Fruit fly (Drosophila melanogaster) whole organism, wandering third instar larva: ENCODE results near the gene CG42676.

Source experiments
- Abd-B ChIP-seq: fragments of >200 bp; optimal IDR thresholded peaks from 2 replicates; lab custom pipeline; 2017; ENCODE audit warnings: missing biosample characterization, missing genetic modification characterization
- CG32264 ChIP-seq: fragments of 200-800 bp; sonication (Bioruptor generic); optimal IDR thresholded peaks from 2 replicates; lab custom pipeline; 2016; ENCODE audit warnings: missing biosample characterization, missing genetic modification characterization
- CG9705 ChIP-seq: fragments of 200-800 bp; sonication (Bioruptor generic); optimal IDR thresholded peaks from 2 replicates; lab custom pipeline; 2018; ENCODE audit warnings: missing biosample characterization, mild to moderate bottlenecking, missing genetic modification characterization
- CrebA ChIP-seq: fragments of 200-800 bp; sonication (Bioruptor generic); optimal IDR thresholded peaks from 2 replicates; lab custom pipeline; 2016; ENCODE audit warnings: missing biosample characterization, mild to moderate bottlenecking, missing genetic modification characterization, borderline replicate concordance
- Dfd ChIP-seq: fragments of >200 bp; optimal IDR thresholded peaks from 2 replicates; lab custom pipeline; 2017; ENCODE audit warnings: missing biosample characterization, missing genetic modification characterization
- Dif ChIP-seq: fragments of 200-275, 200-300 bp; sonication (Bioruptor generic); optimal IDR thresholded peaks from 2 replicates; lab custom pipeline; 2018; ENCODE audit warnings: missing biosample characterization, missing genetic modification characterization; ENCODE audit not compliant: partially characterized antibody
- GATAd ChIP-seq: sonication (Bioruptor generic); optimal IDR thresholded peaks from 2 replicates; lab custom pipeline; 2016; ENCODE audit warnings: missing biosample characterization, missing genetic modification characterization
- HLH106 ChIP-seq: fragments of 200-800 bp; optimal IDR thresholded peaks from 3 replicates; lab custom pipeline; 2019; ENCODE audit warnings: missing biosample characterization, mild to moderate bottlenecking, missing genetic modification characterization, moderate library complexity
- Hnf4 ChIP-seq: fragments of 200-800 bp; sonication (Bioruptor generic); optimal IDR thresholded peaks from 2 replicates; lab custom pipeline; 2016; ENCODE audit warnings: missing biosample characterization, mild to moderate bottlenecking, missing genetic modification characterization
- Jra ChIP-seq: sonication (Bioruptor generic); optimal IDR thresholded peaks from 2 replicates; lab custom pipeline; 2016; ENCODE audit warnings: missing biosample characterization, missing genetic modification characterization
- Mio ChIP-seq: sonication (Bioruptor generic); optimal IDR thresholded peaks from 2 replicates; lab custom pipeline; 2016; ENCODE audit warnings: missing biosample characterization, missing genetic modification characterization
- Myc ChIP-seq: fragments of >200 bp; optimal IDR thresholded peaks from 2 replicates; lab custom pipeline; 2017
- N ChIP-seq: fragments of >200 bp; optimal IDR thresholded peaks from 2 replicates; lab custom pipeline; 2018; ENCODE audit warnings: missing biosample characterization, missing external identifiers, missing genetic modification characterization
- OdsH ChIP-seq: fragments of 200-800 bp; sonication (Bioruptor generic); optimal IDR thresholded peaks from 2 replicates; lab custom pipeline; 2016; ENCODE audit warnings: missing biosample characterization, mild to moderate bottlenecking, missing genetic modification characterization
- Rel ChIP-seq, 2 experiments: fragments of 200-800 bp; sonication (Bioruptor generic) in 1 of 2; optimal IDR thresholded peaks; 2 replicates in 1 of 2; 3 replicates in 1 of 2; lab custom pipeline; 2016 to 2019; ENCODE audit warnings: mild to moderate bottlenecking in 2 of 2, missing biosample characterization in 2 of 2, missing genetic modification characterization in 2 of 2, moderate library complexity in 1 of 2
- Sp1 ChIP-seq: fragments of 200-800 bp; sonication (Bioruptor generic); optimal IDR thresholded peaks from 3 replicates; lab custom pipeline; 2019; ENCODE audit warnings: missing biosample characterization, mild to moderate bottlenecking, missing genetic modification characterization, moderate library complexity
- Vsx2 ChIP-seq: fragments of 200-300, 225-300 bp; sonication (Bioruptor generic); optimal IDR thresholded peaks from 2 replicates; lab custom pipeline; 2018; ENCODE audit warnings: missing biosample characterization, missing genetic modification characterization; ENCODE audit not compliant: partially characterized antibody
- br ChIP-seq: fragments of 200-800 bp; sonication (Bioruptor generic); optimal IDR thresholded peaks from 2 replicates; lab custom pipeline; 2016; ENCODE audit warnings: missing biosample characterization, missing genetic modification characterization
- brk ChIP-seq: fragments of 200-800 bp; sonication (Bioruptor generic); optimal IDR thresholded peaks from 2 replicates; lab custom pipeline; 2016; ENCODE audit warnings: missing biosample characterization, mild to moderate bottlenecking, missing genetic modification characterization
- dl ChIP-seq, 2 experiments: fragments of 175-275, 200-275 bp in 1 of 2; fragments of 200-275 bp in 1 of 2; sonication (Bioruptor generic); optimal IDR thresholded peaks; lab custom pipeline; 2018; ENCODE audit warnings: mild to moderate bottlenecking in 2 of 2, missing biosample characterization in 2 of 2, missing genetic modification characterization in 2 of 2, moderate library complexity in 2 of 2; ENCODE audit not compliant: partially characterized antibody in 2 of 2, insufficient read depth in 1 of 2
- dmrt93B ChIP-seq: fragments of 200-800 bp; sonication (Bioruptor generic); optimal IDR thresholded peaks from 2 replicates; lab custom pipeline; 2018; ENCODE audit warnings: missing biosample characterization, mild to moderate bottlenecking, missing genetic modification characterization
- dsf ChIP-seq: sonication (Bioruptor generic); optimal IDR thresholded peaks from 2 replicates; lab custom pipeline; 2016; ENCODE audit warnings: missing biosample characterization, missing genetic modification characterization, borderline replicate concordance
- ey ChIP-seq: fragments of 200-800 bp; sonication (Bioruptor generic); optimal IDR thresholded peaks from 2 replicates; lab custom pipeline; 2016; ENCODE audit warnings: missing biosample characterization, missing genetic modification characterization
- foxo ChIP-seq, 2 experiments: fragments of 200-800 bp; sonication (Bioruptor generic); optimal IDR thresholded peaks; 2 replicates in 1 of 2; 3 replicates in 1 of 2; lab custom pipeline; 2016 to 2017; ENCODE audit warnings: missing biosample characterization in 2 of 2, missing genetic modification characterization in 2 of 2
- fru ChIP-seq: fragments of 200-800 bp; sonication (Bioruptor generic); optimal IDR thresholded peaks from 3 replicates; lab custom pipeline; 2016; ENCODE audit warnings: missing biosample characterization, mild to moderate bottlenecking, missing genetic modification characterization
- jim ChIP-seq: fragments of 175-275, 200-325 bp; sonication (Bioruptor generic); optimal IDR thresholded peaks from 2 replicates; lab custom pipeline; 2016; ENCODE audit warnings: missing biosample characterization, mild to moderate bottlenecking, missing genetic modification characterization
- lola ChIP-seq: fragments of >200 bp; optimal IDR thresholded peaks from 2 replicates; lab custom pipeline; 2017; ENCODE audit warnings: missing biosample characterization, missing genetic modification characterization
- pan ChIP-seq: fragments of >200 bp; optimal IDR thresholded peaks from 2 replicates; lab custom pipeline; 2017
- psq ChIP-seq: fragments of 200-800 bp; sonication (Bioruptor generic); optimal IDR thresholded peaks from 3 replicates; lab custom pipeline; 2017; ENCODE audit warnings: missing biosample characterization, mild to moderate bottlenecking, missing genetic modification characterization, moderate library complexity
- rgr ChIP-seq: fragments of 200-800 bp; sonication (Bioruptor generic); optimal IDR thresholded peaks from 3 replicates; lab custom pipeline; 2016; ENCODE audit warnings: missing biosample characterization, mild to moderate bottlenecking, missing genetic modification characterization
- sage ChIP-seq: fragments of 200-800 bp; sonication (Bioruptor generic); optimal IDR thresholded peaks from 2 replicates; lab custom pipeline; 2016; ENCODE audit warnings: missing biosample characterization, mild to moderate bottlenecking, missing genetic modification characterization
- sv ChIP-seq: fragments of 200-800 bp; sonication (Bioruptor generic); optimal IDR thresholded peaks from 3 replicates; lab custom pipeline; 2016; ENCODE audit warnings: missing biosample characterization, missing genetic modification characterization
- tai ChIP-seq: sonication (Bioruptor generic); optimal IDR thresholded peaks from 2 replicates; lab custom pipeline; 2016; ENCODE audit warnings: missing biosample characterization, missing genetic modification characterization
- usp ChIP-seq: fragments of >200 bp; optimal IDR thresholded peaks from 2 replicates; lab custom pipeline; 2017; ENCODE audit warnings: missing biosample characterization, missing genetic modification characterization
- woc ChIP-seq: sonication (Bioruptor generic); optimal IDR thresholded peaks from 2 replicates; lab custom pipeline; 2016; ENCODE audit warnings: missing biosample characterization, mild to moderate bottlenecking, missing genetic modification characterization

The CG42676 gene

DNA sequence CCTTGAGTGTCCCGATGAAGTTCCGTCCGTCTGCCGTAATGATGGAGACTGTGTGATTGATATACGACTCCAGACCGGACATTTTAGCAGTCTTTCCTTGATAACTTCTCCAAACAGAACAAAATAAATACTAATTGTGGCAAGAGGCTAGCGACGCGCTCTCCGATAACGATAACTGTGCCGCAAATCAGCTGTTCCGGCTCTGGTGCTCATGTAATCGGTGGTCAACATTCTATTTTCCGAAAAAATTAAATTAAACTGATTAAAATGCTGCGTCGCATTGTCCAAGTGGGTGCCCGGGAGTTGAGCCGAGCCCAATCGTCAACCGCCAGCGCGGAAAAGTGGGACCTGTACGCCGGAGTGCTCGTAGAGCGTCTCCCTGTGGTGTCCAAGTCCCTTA lies 25.7 kb upstream of the CG42676 start, which contains the start of the genes CG2021 and mRpL46:
Gene CG2021 (minus strand): TSS at position 163 of the 400 bp plus-strand sequence.
Gene mRpL46 (plus strand): TSS at position 191 of the 400 bp plus-strand sequence.
- TF ChIP-seq sv (GFP tag; lab: Kevin White, UChicago) (no peak), dmrt93B (GFP tag; lab: Kevin White, UChicago) (no peak), Rel (GFP tag; optimal IDR thresholded peaks at IDR 0.05; lab: Kevin White, UChicago) (no peak), Rel (tag; optimal IDR thresholded peaks at IDR 0.05; lab: Kevin White, UChicago) (no peak), CG32264 (no peak), psq (no peak), fru (GFP tag; lab: Kevin White, UChicago) (no peak), lola (GFP tag; lab: Kevin White, UChicago) (no peak), dl (GFP tag; optimal IDR thresholded peaks at IDR 0.05; lab: Kevin White, UChicago; ENCODE audit: insufficient read depth in 1 of 2, partially characterized antibody in 2 of 2) (no peak), Sp1 (GFP tag; lab: Kevin White, UChicago) (no peak), Myc (lab: Kevin White, UChicago) (no peak), Dfd (GFP tag; lab: Kevin White, UChicago) (no peak), usp (GFP tag; lab: Kevin White, UChicago) (no peak), Mio (GFP tag; lab: Kevin White, UChicago) (no peak), jim (no peak), N (GFP tag; lab: Kevin White, UChicago) (no peak), OdsH (GFP tag; lab: Kevin White, UChicago) (no peak), rgr (no peak), sage (no peak)

DNA sequence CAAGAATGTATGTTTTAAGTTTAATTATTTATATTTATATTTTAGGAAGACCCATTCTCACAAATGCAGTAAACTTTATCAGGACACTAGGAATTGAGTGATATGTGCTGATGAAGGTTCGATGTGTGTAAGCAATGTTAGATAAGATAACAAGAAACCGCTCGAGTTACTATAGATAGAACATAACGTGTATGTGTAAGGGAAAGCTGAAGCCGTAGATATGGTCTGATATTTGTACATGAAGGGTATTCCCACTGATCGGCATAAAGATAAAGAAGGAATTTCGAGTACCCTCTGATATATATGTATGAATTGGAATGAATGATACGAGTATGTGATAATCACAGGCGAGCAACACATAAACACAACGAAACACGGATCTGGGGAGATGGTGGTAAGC lies 18.8 kb upstream of the CG42676 start:
- TF ChIP-seq pan (lab: Kevin White, UChicago) (no peak), Hnf4 (GFP tag; lab: Kevin White, UChicago) (no peak), Dif (no peak), jim (no peak), fru (GFP tag; lab: Kevin White, UChicago) (no peak), Myc (lab: Kevin White, UChicago) (no peak), HLH106 (tag; lab: Kevin White, UChicago) (no peak), Rel (GFP tag; optimal IDR thresholded peaks at IDR 0.05; lab: Kevin White, UChicago) (no peak), Rel (tag; optimal IDR thresholded peaks at IDR 0.05; lab: Kevin White, UChicago) (peak; percentile 91)

DNA sequence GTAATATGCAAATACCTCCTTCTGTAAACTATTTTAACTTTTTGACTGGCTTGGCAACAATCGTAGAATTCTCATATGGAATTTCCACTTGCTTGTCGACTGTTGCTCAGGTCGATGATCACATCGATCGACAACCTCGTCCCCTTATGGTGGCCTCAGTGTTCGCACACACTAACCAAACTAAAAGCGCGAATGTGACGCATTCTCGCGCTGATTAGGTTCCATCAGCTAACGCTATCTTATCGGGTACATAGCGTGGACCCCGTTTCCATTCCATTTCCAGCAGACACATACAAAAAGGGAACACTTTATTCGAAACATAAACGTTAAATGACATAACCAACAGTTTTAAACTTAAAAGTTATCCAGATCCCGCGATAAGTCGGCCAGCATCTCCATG lies 13.6 kb upstream of the CG42676 start:
- TF ChIP-seq dmrt93B (GFP tag; lab: Kevin White, UChicago) (no peak), sage (no peak), br (GFP tag; lab: Kevin White, UChicago) (no peak), Mio (GFP tag; lab: Kevin White, UChicago) (no peak), OdsH (GFP tag; lab: Kevin White, UChicago) (no peak), tai (GFP tag; lab: Kevin White, UChicago) (no peak), Abd-B (GFP tag; lab: Kevin White, UChicago) (no peak), CG9705 (no peak), fru (GFP tag; lab: Kevin White, UChicago) (no peak), dsf (GFP tag; lab: Kevin White, UChicago) (no peak), woc (GFP tag; lab: Kevin White, UChicago) (no peak), jim (no peak)

dm6 chr3L:1794164-1794942 lies 8.6 kb upstream of the CG42676 start:
- TF ChIP-seq lola (GFP tag; lab: Kevin White, UChicago) (no peak), Rel (GFP tag; optimal IDR thresholded peaks at IDR 0.05; lab: Kevin White, UChicago) (no peak), Rel (tag; optimal IDR thresholded peaks at IDR 0.05; lab: Kevin White, UChicago) (peak; percentile 28), Dif (peak; percentile 68), dl (GFP tag; optimal IDR thresholded peaks at IDR 0.05; lab: Kevin White, UChicago; ENCODE audit: insufficient read depth in 1 of 2, partially characterized antibody in 2 of 2) (peak in 1 of 2 experiments; percentile 37)

DNA sequence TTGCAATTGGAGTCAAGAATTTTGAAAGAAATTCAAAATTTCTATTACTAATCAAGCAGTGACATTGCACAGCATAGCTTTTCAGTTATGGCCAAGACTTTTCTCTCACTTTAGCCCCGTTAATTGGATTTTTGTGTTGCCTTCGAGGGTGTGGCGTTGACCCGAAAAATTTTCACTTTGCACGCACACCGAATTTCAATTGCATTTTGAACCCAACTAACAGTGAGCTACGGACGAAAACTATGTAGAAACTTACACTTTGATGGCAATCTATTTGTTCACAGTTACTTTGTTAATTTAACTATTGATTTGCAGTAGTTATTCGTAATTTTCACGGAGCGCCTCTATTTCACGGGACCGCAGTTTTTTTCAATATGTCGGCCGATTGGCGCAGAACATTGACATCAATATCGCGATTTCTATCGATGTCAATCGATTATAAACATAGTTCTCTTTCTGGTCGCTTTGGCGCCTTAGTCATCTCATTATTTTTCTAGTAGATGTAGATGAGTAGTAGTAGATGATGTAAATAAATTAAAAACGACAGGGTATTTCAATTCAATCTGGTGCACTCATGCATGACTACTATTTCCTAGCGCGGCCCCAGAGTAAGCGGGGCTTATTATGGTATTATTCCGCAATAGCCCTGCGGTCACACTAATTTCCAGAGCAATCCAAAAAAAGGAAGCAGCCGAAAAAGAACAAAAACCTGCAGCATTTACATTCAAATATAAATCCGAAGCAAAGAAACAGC lies 7.8 kb upstream of the CG42676 start, which contains the start of the genes alpha-Spec, dlt and Cdc37:
Gene alpha-Spec (minus strand): TSS at position 386 of the 754 bp plus-strand sequence.
Gene dlt (minus strand): TSS at position 386 of the 754 bp plus-strand sequence.
Gene Cdc37 (plus strand): TSS at position 450 of the 754 bp plus-strand sequence.
- TF ChIP-seq dmrt93B (GFP tag; lab: Kevin White, UChicago): no peak
- no peak for TF ChIP-seq dl (GFP tag; optimal IDR thresholded peaks at IDR 0.05; lab: Kevin White, UChicago; ENCODE audit: insufficient read depth in 1 of 2, partially characterized antibody in 2 of 2)
- peak; percentile 35 for TF ChIP-seq br (GFP tag; lab: Kevin White, UChicago)
- peak; percentile 44 for TF ChIP-seq CG9705
- no peak for TF ChIP-seq brk (GFP tag; lab: Kevin White, UChicago)
- TF ChIP-seq Vsx2 (GFP tag; lab: Kevin White, UChicago): no peak
- no peak for TF ChIP-seq woc (GFP tag; lab: Kevin White, UChicago)
- TF ChIP-seq GATAd (GFP tag; lab: Kevin White, UChicago): no peak
- no peak for TF ChIP-seq tai (GFP tag; lab: Kevin White, UChicago)
- peak; percentile 20 for TF ChIP-seq rgr
- TF ChIP-seq Dfd (GFP tag; lab: Kevin White, UChicago): no peak
- peak; percentile 44 for TF ChIP-seq HLH106 (tag; lab: Kevin White, UChicago)
- TF ChIP-seq foxo (GFP tag; optimal IDR thresholded peaks at IDR 0.05; lab: Kevin White, UChicago): no peak
- TF ChIP-seq Jra: no peak
- no peak for TF ChIP-seq Rel (GFP tag; optimal IDR thresholded peaks at IDR 0.05; lab: Kevin White, UChicago)
- TF ChIP-seq Rel (tag; optimal IDR thresholded peaks at IDR 0.05; lab: Kevin White, UChicago): peak; percentile 53
- no peak for TF ChIP-seq ey
- no peak for TF ChIP-seq CG32264
- no peak for TF ChIP-seq CrebA
- no peak for TF ChIP-seq Abd-B (GFP tag; lab: Kevin White, UChicago)
- peak; percentile 2 for TF ChIP-seq psq
- no peak for TF ChIP-seq sage
- no peak for TF ChIP-seq lola (GFP tag; lab: Kevin White, UChicago)
